Fruit fly (Drosophila melanogaster): ENCODE measurements around the gene Sema1a.
A peak's percentile ranks its signal among the peaks of the same experiment; 100 is the strongest.

Gene Sema1a

DNA sequence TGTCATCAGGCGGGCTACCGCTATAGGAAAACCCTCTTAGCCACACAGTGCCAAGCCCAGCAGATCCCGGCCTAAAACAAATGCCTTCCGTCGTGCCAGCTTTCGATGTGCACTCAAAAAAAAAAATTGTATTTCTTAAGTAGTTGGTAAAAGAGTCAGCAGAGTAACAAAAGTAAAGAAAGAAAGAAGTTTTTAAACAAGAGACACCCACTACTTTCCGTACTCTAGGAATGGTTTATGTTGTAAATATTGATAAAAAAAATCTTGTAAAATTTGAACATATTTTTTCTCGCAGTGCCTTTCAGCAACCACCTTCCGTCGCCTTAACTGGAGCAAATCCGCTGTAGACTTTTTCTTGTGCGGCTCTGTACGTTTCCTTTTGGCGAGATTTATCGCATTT is 31.0 kb downstream of the Sema1a start (continued):
- TF ChIP-seq row (GFP tag; IDR thresholded peaks at IDR 0.05) (peak; percentile 73), Ptx1 (GFP tag; IDR thresholded peaks at IDR 0.05) (peak; percentile 46), sisA (GFP tag; IDR thresholded peaks at IDR 0.05) (peak; percentile 22; the same call in 1 of the 2 replicates), mld (GFP tag; IDR thresholded peaks at IDR 0.05; ENCODE audit: partially characterized antibody) (no peak), bsh (GFP tag; optimal IDR thresholded peaks at IDR 0.05) (peak; percentile 13 to 61), gsb-n (tag; optimal IDR thresholded peaks at IDR 0.05) (peak; percentile 4), gem (tag; optimal IDR thresholded peaks at IDR 0.05) (peak; percentile 76), CG9437 (GFP tag; optimal IDR thresholded peaks at IDR 0.05) (peak; percentile 4), Nf-YA (GFP tag; IDR thresholded peaks at IDR 0.05) (no peak), Hr39 (optimal IDR thresholded peaks at IDR 0.05) (no peak), dimm (GFP tag; IDR thresholded peaks at IDR 0.05) (no peak), CG7372 (GFP tag; IDR thresholded peaks at IDR 0.05) (no peak), pho (GFP tag; optimal IDR thresholded peaks at IDR 0.05) (peak; percentile 27), CG34376 (GFP tag; optimal IDR thresholded peaks at IDR 0.05) (no peak), CG17912 (GFP tag; optimal IDR thresholded peaks at IDR 0.05) (no peak), CG6813 (GFP tag; optimal IDR thresholded peaks at IDR 0.05) (peak; percentile 40), Dip2 (GFP tag; IDR thresholded peaks at IDR 0.05) (no peak), CG12744 (GFP tag; optimal IDR thresholded peaks at IDR 0.05) (no peak), zfh2 (GFP tag; optimal IDR thresholded peaks at IDR 0.05) (no peak), tna (GFP tag; IDR thresholded peaks at IDR 0.05; ENCODE audit: partially characterized antibody) (no peak), CG14860 (GFP tag; IDR thresholded peaks at IDR 0.05; ENCODE audit: partially characterized antibody) (no peak), zen2 (GFP tag; IDR thresholded peaks at IDR 0.05; ENCODE audit: partially characterized antibody) (no peak), CG11093 (GFP tag; IDR thresholded peaks at IDR 0.05) (0 out of 3 replicates have a peak, but pooled peaks have one; percentile 35), CG4404 (GFP tag; IDR thresholded peaks at IDR 0.05) (no peak), ham (GFP tag; IDR thresholded peaks at IDR 0.05) (no peak), CG14710 (tag; optimal IDR thresholded peaks at IDR 0.05) (peak; percentile 40), CG6854 (GFP tag; optimal IDR thresholded peaks at IDR 0.05) (peak; percentile 42), so (GFP tag; IDR thresholded peaks at IDR 0.05) (peak; percentile 61; the same call in 1 of the 3 replicates), fd64A (GFP tag; optimal IDR thresholded peaks at IDR 0.05) (no peak), ERR (GFP tag; optimal IDR thresholded peaks at IDR 0.05) (no peak), ewg (GFP tag; optimal IDR thresholded peaks at IDR 0.05) (peak; percentile 22), ap (GFP tag; IDR thresholded peaks at IDR 0.05) (no peak), CG30431 (GFP tag; optimal IDR thresholded peaks at IDR 0.05) (no peak), dmrt99B (tag; optimal IDR thresholded peaks at IDR 0.05) (peak; percentile 66), esg (GFP tag; conservative IDR thresholded peaks at IDR 0.05) (no peak), D19A (tag; optimal IDR thresholded peaks at IDR 0.05) (peak; percentile 36), scrt (GFP tag; optimal IDR thresholded peaks at IDR 0.05) (peak; percentile 32), Spps (tag; optimal IDR thresholded peaks at IDR 0.05) (no peak), CG2116 (GFP tag; optimal IDR thresholded peaks at IDR 0.05) (peak; percentile 1), Scr (GFP tag; IDR thresholded peaks at IDR 0.05; ENCODE audit: partially characterized antibody) (no peak), CG17829 (tag; optimal IDR thresholded peaks at IDR 0.05) (peak; percentile 51), CG8478 (optimal IDR thresholded peaks at IDR 0.05) (no peak), wor (GFP tag; IDR thresholded peaks at IDR 0.05) (no peak), CG6272 (GFP tag; IDR thresholded peaks at IDR 0.05) (no peak), HLH54F (GFP tag; optimal IDR thresholded peaks at IDR 0.05) (peak; percentile 5), h (optimal IDR thresholded peaks at IDR 0.05) (no peak), CG2875 (GFP tag; optimal IDR thresholded peaks at IDR 0.05) (peak; percentile 11), Side (GFP tag; optimal IDR thresholded peaks at IDR 0.05) (peak; percentile 41), CG3065 (GFP tag; optimal IDR thresholded peaks at IDR 0.05) (no peak), az2 (GFP tag; optimal IDR thresholded peaks at IDR 0.05) (peak; percentile 46), CG13894 (tag; optimal IDR thresholded peaks at IDR 0.05) (no peak), CG11695 (GFP tag; IDR thresholded peaks at IDR 0.05) (no peak), CG11696 (GFP tag; IDR thresholded peaks at IDR 0.05) (no peak)

Data from whole organism, embryonic.